Worm (Caenorhabditis elegans) whole organism, young adult: Measurements from ENCODE around the gene R02E12.12.

Experiments
- ceh-27 ChIP-seq: fragments of 200-800 bp; sonication (Bioruptor generic); optimal IDR thresholded peaks from 2 replicates; lab custom pipeline; 2018; ENCODE audit warnings: mild to moderate bottlenecking, missing genetic modification characterization, moderate library complexity, missing compliant biosample characterization
- madf-8 ChIP-seq: fragments of 200-800 bp; sonication (Bioruptor generic); conservative IDR thresholded peaks from 2 replicates; pipeline ENCODE4 v1.3.6; 2022; ENCODE audit warnings: missing genetic modification reagents, missing genetic modification characterization, missing compliant biosample characterization
- pha-4 ChIP-seq: fragments of 150-350 bp; sonication (generic microtip); optimal IDR thresholded peaks from 2 replicates; lab custom pipeline; 2014; ENCODE audit warnings: missing biosample characterization, missing genetic modification reagents, missing genetic modification characterization

ce11 chrX:3990941-3991340 lies 12.4 kb upstream of the R02E12.12 start:
- TF ChIP-seq pha-4 (no peak), madf-8 (no peak), ceh-27 (no peak)
